Fruit fly (Drosophila melanogaster): ENCODE results near the gene Eno.

dm6 chr2L:1729607-1730011 is at the start of gene Eno, which contains the start of gene CG31937:
- TF ChIP-seq CTCF (optimal IDR thresholded peaks at IDR 0.05) = no peak
- no peak for TF ChIP-seq CG8478 (optimal IDR thresholded peaks at IDR 0.05)

All from S2 (cell line).